Worm (Caenorhabditis elegans): ENCODE measurements around the gene srab-11.

The srab-11 gene

ce11 chrV:3188043-3188442, 41.2 kb upstream of the srab-11 start, which contains the start of gene lag-2:
Gene lag-2 (plus strand): TSS chrV:3188343.
- TF ChIP-seq egl-27 (tag; optimal IDR thresholded peaks at IDR 0.05) (no peak), snu-23 (GFP tag; optimal IDR thresholded peaks at IDR 0.05) (no peak), egl-13 (tag; optimal IDR thresholded peaks at IDR 0.05) (no peak), elt-3 (tag; optimal IDR thresholded peaks at IDR 0.05) (no peak)

DNA sequence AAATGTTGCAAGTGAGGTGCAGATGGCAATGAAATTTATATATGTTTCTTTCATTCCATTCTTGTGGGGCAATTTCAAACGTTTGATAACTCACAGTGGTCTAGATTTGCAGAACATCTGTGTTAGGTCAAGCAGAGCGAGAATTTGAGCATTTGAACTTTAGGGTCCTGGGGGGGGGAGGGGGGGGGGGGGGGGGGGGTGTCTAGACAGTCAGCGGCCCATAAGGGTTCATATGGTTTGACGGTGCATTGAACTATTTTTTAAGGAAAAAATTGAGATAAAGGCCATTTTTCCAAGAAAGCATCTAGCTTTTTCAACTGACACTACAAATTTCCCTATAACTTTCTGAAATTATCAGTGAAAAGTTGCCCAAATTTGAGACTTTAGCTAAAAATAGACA, 39.0 kb upstream of the srab-11 start:
- TF ChIP-seq aly-2 (tag; optimal IDR thresholded peaks at IDR 0.05) (no peak), nhr-90 (tag; optimal IDR thresholded peaks at IDR 0.05; ENCODE audit: poor library complexity) (no peak), C34B4.2 (tag; optimal IDR thresholded peaks at IDR 0.05) (no peak), zip-4 (GFP tag; optimal IDR thresholded peaks at IDR 0.05) (no peak), hlh-17 (GFP tag; optimal IDR thresholded peaks at IDR 0.05; ENCODE audit: borderline replicate concordance) (no peak), nhr-237 (tag; optimal IDR thresholded peaks at IDR 0.05) (no peak), mep-1 (tag; optimal IDR thresholded peaks at IDR 0.05) (no peak), lin-15B (tag; optimal IDR thresholded peaks at IDR 0.05) (no peak), blmp-1 (tag; optimal IDR thresholded peaks at IDR 0.05) (no peak), sptf-1 (tag; optimal IDR thresholded peaks at IDR 0.05) (no peak), jun-1 (tag; optimal IDR thresholded peaks at IDR 0.05) (no peak), sup-37 (GFP tag; optimal IDR thresholded peaks at IDR 0.05) (no peak), lin-14 (GFP tag; optimal IDR thresholded peaks at IDR 0.05) (no peak), mdl-1 (tag; optimal IDR thresholded peaks at IDR 0.05) (no peak), elt-3 (tag; optimal IDR thresholded peaks at IDR 0.05) (no peak), nhr-77 (tag; optimal IDR thresholded peaks at IDR 0.05) (no peak), mef-2 (tag; optimal IDR thresholded peaks at IDR 0.05) (no peak), xbp-1 (tag; optimal IDR thresholded peaks at IDR 0.05) (no peak)

ce11 chrV:3176161-3176560, 29.3 kb upstream of the srab-11 start, which contains the start of gene srab-8:
Gene srab-8 (plus strand): TSS chrV:3176461.
- TF ChIP-seq hlh-4 (tag; optimal IDR thresholded peaks at IDR 0.05) (peak; percentile 90), nhr-47 (tag; optimal IDR thresholded peaks at IDR 0.05) (no peak)

DNA sequence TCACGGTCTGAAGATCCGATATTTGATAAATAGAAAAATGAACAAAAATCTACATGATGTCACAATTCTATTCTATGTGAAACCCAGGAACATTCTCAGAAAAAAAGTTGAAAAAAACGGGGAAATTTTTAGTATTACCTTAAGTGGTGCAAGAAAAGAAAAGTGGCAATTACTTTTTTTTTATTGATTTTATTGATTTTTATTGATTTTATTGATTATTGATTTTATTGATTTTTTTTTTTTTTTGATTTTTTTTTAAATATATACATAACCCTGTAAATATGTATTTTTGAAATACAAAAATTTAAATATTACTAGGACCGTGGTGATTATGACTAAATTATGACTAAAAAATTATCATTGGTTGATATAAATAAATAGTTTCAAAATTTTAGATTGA, 24.8 kb upstream of the srab-11 start:
- no peak for TF ChIP-seq C04F5.9 (tag; optimal IDR thresholded peaks at IDR 0.05)

- TF ChIP-seq hlh-17 (GFP tag; optimal IDR thresholded peaks at IDR 0.05; ENCODE audit: borderline replicate concordance) (no peak), pqm-1 (tag; optimal IDR thresholded peaks at IDR 0.05) (no peak), lin-14 (GFP tag; optimal IDR thresholded peaks at IDR 0.05) (no peak), tbx-2 (tag; optimal IDR thresholded peaks at IDR 0.05) (no peak), mep-1 (tag; optimal IDR thresholded peaks at IDR 0.05) (no peak), egl-13 (tag; optimal IDR thresholded peaks at IDR 0.05) (no peak), zag-1 (tag; optimal IDR thresholded peaks at IDR 0.05) (no peak), lin-15B (tag; optimal IDR thresholded peaks at IDR 0.05) (no peak), aha-1 (tag; optimal IDR thresholded peaks at IDR 0.05) (no peak), nhr-84 (tag; optimal IDR thresholded peaks at IDR 0.05) (no peak)
Observed at ce11 chrV:3169838-3170237, 23.0 kb upstream of the srab-11 start, which contains the start of gene srbc-6. Gene srbc-6 (plus strand): TSS chrV:3170138.

DNA sequence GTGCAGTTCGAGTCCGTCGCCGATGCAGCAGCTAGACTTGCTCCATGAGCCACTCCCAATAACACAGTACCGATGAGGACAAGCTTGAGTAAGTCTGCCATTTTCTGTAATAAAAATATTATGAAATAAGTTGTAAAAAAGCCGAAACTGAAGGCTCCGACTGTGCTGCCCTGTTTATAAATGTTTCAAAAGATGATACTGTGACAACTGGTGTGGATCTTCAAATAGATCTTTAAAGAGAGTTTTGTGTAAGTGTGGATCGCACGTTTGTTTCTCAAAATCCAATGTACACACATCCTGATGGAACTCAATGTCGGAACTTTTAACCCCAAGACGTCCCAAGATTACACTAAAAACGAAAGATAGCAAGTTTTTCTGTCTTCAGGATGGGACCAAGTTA, 21.8 kb upstream of the srab-11 start, which contains the start of gene C36C5.15:
Gene C36C5.15, minus strand, starts transcription at position 101 of the 400 bp plus-strand sequence.
- TF ChIP-seq lir-3 (tag; optimal IDR thresholded peaks at IDR 0.05; ENCODE audit: poor library complexity) = no peak
- no peak for TF ChIP-seq dpl-1 (GFP tag; optimal IDR thresholded peaks at IDR 0.05)
- TF ChIP-seq irx-1 (tag; optimal IDR thresholded peaks at IDR 0.05) = no peak
- no peak for TF ChIP-seq sptf-1 (tag; optimal IDR thresholded peaks at IDR 0.05)
- no peak for TF ChIP-seq jun-1 (tag; optimal IDR thresholded peaks at IDR 0.05)

All from whole organism, L1 larva.